Fruit fly (Drosophila melanogaster) whole organism, pupa: ENCODE results near the gene E2f1.

Experiments used
- CG10348 ChIP-seq: fragments of 200-800 bp; sonication (Bioruptor generic); IDR thresholded peaks from 2 replicates; pipeline ENCODE4 v1.3.6; 2022; ENCODE audit warnings: missing biosample characterization, missing genetic modification characterization
- CG12605 ChIP-seq: fragments of 200-800 bp; sonication (Bioruptor generic); IDR thresholded peaks from 2 replicates; pipeline ENCODE4 v1.3.6; 2022; ENCODE audit warnings: missing biosample characterization, missing genetic modification characterization
- CG13204 ChIP-seq: fragments of 200-800 bp; sonication (Bioruptor generic); optimal IDR thresholded peaks from 2 replicates; lab custom pipeline; 2018; ENCODE audit warnings: missing biosample characterization, mild to moderate bottlenecking, missing genetic modification characterization, moderate library complexity
- CG14655 ChIP-seq: fragments of 200-800 bp; sonication (Bioruptor generic); optimal IDR thresholded peaks from 3 replicates; lab custom pipeline; 2017; ENCODE audit warnings: mild to moderate bottlenecking, missing biosample characterization, missing genetic modification reagents, missing genetic modification characterization
- CG15710 ChIP-seq: fragments of 200-800 bp; sonication (Bioruptor generic); optimal IDR thresholded peaks from 2 replicates; lab custom pipeline; 2018; ENCODE audit warnings: missing biosample characterization, mild to moderate bottlenecking, missing genetic modification characterization, moderate library complexity
- CG17806 ChIP-seq: fragments of 200-800 bp; sonication (Bioruptor generic); optimal IDR thresholded peaks from 2 replicates; lab custom pipeline; 2018; ENCODE audit warnings: missing biosample characterization, mild to moderate bottlenecking, missing genetic modification characterization, moderate library complexity
- CG32121 ChIP-seq: fragments of 200-800 bp; sonication (Bioruptor generic); IDR thresholded peaks from 2 replicates; pipeline ENCODE4 v1.3.6; 2022; ENCODE audit warnings: missing biosample characterization, missing genetic modification characterization
- CG34367 ChIP-seq: fragments of 200-800 bp; sonication (Bioruptor generic); optimal IDR thresholded peaks from 2 replicates; lab custom pipeline; 2018; ENCODE audit warnings: missing biosample characterization, mild to moderate bottlenecking, missing genetic modification characterization
- CG4496 ChIP-seq: fragments of 200-800 bp; sonication (Bioruptor generic); IDR thresholded peaks from 3 replicates; pipeline ENCODE4 v1.3.6; 2022; ENCODE audit warnings: missing biosample characterization, missing genetic modification characterization
- CG8159 ChIP-seq: fragments of 200-800 bp; sonication (Bioruptor generic); optimal IDR thresholded peaks from 3 replicates; lab custom pipeline; 2018; ENCODE audit warnings: missing biosample characterization, mild to moderate bottlenecking, missing genetic modification characterization, moderate library complexity
- CG8301 ChIP-seq: fragments of 200-800 bp; sonication (Bioruptor generic); optimal IDR thresholded peaks from 2 replicates; lab custom pipeline; 2018; ENCODE audit warnings: missing biosample characterization, mild to moderate bottlenecking, missing genetic modification characterization
- CG9948 ChIP-seq: fragments of 200-800 bp; sonication (Bioruptor generic); optimal IDR thresholded peaks from 2 replicates; lab custom pipeline; 2018; ENCODE audit warnings: missing biosample characterization, mild to moderate bottlenecking, missing genetic modification characterization, moderate library complexity
- D1 ChIP-seq: fragments of 200-800 bp; sonication (Bioruptor generic); optimal IDR thresholded peaks from 2 replicates; lab custom pipeline; 2018; ENCODE audit warnings: missing biosample characterization, mild to moderate bottlenecking, missing genetic modification characterization, moderate library complexity
- EcR ChIP-seq: fragments of 200-800 bp; sonication (Bioruptor generic); optimal IDR thresholded peaks from 3 replicates; lab custom pipeline; 2019; ENCODE audit warnings: missing biosample characterization, missing genetic modification characterization, mild to moderate bottlenecking, moderate library complexity, missing genetic modification reagents
- Ets98B ChIP-seq: fragments of 200-800 bp; sonication (Bioruptor generic); IDR thresholded peaks from 2 replicates; pipeline ENCODE4 v1.3.6; 2022; ENCODE audit warnings: missing biosample characterization, missing genetic modification characterization
- Pif1A ChIP-seq: fragments of 200-800 bp; sonication (Bioruptor generic); optimal IDR thresholded peaks from 3 replicates; lab custom pipeline; 2016; ENCODE audit warnings: missing biosample characterization, missing genetic modification characterization
- Pif1B ChIP-seq: fragments of 200-800 bp; sonication (Bioruptor generic); optimal IDR thresholded peaks from 3 replicates; lab custom pipeline; 2016; ENCODE audit warnings: missing biosample characterization, missing genetic modification characterization
- Snoo ChIP-seq: fragments of 200-800 bp; sonication (Bioruptor generic); optimal IDR thresholded peaks from 3 replicates; lab custom pipeline; 2017; ENCODE audit warnings: missing biosample characterization, mild to moderate bottlenecking, missing genetic modification characterization, inconsistent platforms
- fd96Ca ChIP-seq: fragments of 200-800 bp; sonication (Bioruptor generic); IDR thresholded peaks from 3 replicates; pipeline ENCODE4 v1.3.6; 2022; ENCODE audit warnings: missing biosample characterization, missing genetic modification characterization
- gl ChIP-seq: fragments of 200-800 bp; sonication (Bioruptor generic); optimal IDR thresholded peaks from 2 replicates; lab custom pipeline; 2018; ENCODE audit warnings: missing biosample characterization, mild to moderate bottlenecking, missing genetic modification characterization
- rn ChIP-seq: fragments of 200-800 bp; sonication (Bioruptor generic); IDR thresholded peaks from 2 replicates; pipeline ENCODE4 v1.3.6; 2022; ENCODE audit warnings: missing biosample characterization, missing genetic modification characterization

Gene E2f1

DNA sequence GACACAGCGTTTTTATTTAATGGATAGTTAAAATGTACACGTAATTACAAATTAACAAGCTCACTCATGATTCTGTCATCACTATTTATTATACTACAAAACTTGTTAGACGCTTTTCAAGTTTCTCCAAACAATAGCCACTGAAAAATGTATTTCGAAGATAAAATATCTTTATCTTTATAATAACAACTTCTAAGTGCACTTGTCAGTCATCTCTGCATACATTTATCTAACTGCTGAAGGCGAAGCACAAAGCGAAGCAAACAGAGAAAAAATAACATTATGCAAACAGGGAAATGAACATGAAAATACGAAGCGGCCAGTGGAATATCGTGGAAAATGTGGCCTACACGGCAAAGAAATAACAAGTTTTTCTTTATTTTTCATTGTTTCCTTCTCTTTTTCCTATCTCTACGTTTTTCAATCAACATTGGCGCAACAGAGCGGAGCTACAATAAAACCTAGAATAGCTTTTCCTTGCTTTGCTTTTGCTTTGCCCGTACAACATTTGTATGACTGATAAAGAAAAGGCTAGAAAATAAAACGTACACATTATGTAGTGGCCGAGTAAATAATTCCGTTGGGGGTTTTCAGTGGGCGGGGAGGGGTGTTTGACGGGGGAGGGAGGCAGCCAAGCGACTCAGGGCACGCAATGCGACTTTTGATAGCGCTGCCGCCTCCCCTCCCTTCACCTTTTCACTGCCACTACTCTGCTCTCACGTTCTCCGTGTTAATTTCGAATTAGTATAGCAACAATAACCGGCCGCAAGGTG, 31.1 kb downstream of the E2f1 start:
- TF ChIP-seq CG9948 (tag; lab: Kevin White, UChicago) (no peak), CG15710 (tag; lab: Kevin White, UChicago) (no peak), Snoo (tag; lab: Kevin White, UChicago) (no peak), fd96Ca (GFP tag; lab: Robert Waterston, UW) (peak; percentile 63; the same call in 2 of the 3 replicates), CG14655 (peak; percentile 61), CG17806 (tag; lab: Kevin White, UChicago) (no peak), gl (tag; lab: Kevin White, UChicago) (no peak), CG34367 (tag; lab: Kevin White, UChicago) (no peak), CG12605 (peak; percentile 39; the same call in 1 of the 2 replicates), CG13204 (GFP tag; lab: Kevin White, UChicago) (no peak), CG8159 (tag; lab: Kevin White, UChicago) (no peak), CG4496 (GFP tag; lab: Robert Waterston, UW) (no peak), rn (GFP tag; lab: Robert Waterston, UW) (no peak), CG32121 (GFP tag; lab: Robert Waterston, UW) (peak; percentile 72), D1 (tag; lab: Kevin White, UChicago) (no peak), Pif1B (GFP tag; lab: Kevin White, UChicago) (no peak), CG8301 (tag; lab: Kevin White, UChicago) (peak; percentile 11), EcR (GFP tag; lab: Kevin White, UChicago) (no peak), CG10348 (GFP tag; lab: Robert Waterston, UW) (no peak), Ets98B (GFP tag; lab: Robert Waterston, UW) (peak; percentile 40; the same call in 1 of the 2 replicates), Pif1A (GFP tag; lab: Kevin White, UChicago) (no peak)

DNA sequence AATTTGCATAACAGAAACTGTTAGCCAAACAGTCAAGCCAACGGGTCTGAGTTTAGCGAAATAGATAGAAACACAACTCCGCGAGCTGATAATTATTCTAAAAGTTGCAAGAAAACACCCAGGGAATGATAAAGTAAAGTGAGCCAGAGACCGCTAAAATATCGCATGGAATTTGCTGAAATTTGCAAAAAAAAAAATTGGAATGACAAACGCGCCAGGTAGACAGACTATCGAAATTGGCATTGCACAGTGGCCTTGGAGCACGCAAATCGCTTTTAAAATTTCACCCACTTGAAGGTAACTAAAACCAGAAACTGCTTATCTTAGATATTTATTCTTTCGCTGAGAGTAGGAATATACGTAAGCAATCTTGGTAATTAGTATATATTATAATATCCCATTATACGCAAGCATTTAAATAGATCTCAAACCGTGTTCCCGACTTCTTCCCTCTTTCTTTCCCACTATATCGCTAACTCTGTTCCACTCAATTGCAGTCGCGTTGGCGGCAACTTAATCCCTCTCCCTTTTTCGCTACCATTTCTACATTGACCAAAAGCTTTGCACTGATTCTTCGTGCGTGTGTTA, 32.4 kb downstream of the E2f1 start:
- TF ChIP-seq Pif1A (GFP tag; lab: Kevin White, UChicago), result no peak
- no peak for TF ChIP-seq Ets98B (GFP tag; lab: Robert Waterston, UW)
- no peak for TF ChIP-seq CG8301 (tag; lab: Kevin White, UChicago)
- no peak for TF ChIP-seq gl (tag; lab: Kevin White, UChicago)
- TF ChIP-seq CG12605, result no peak
- no peak for TF ChIP-seq CG13204 (GFP tag; lab: Kevin White, UChicago)
- no peak for TF ChIP-seq CG34367 (tag; lab: Kevin White, UChicago)
- TF ChIP-seq Pif1B (GFP tag; lab: Kevin White, UChicago), result no peak

DNA sequence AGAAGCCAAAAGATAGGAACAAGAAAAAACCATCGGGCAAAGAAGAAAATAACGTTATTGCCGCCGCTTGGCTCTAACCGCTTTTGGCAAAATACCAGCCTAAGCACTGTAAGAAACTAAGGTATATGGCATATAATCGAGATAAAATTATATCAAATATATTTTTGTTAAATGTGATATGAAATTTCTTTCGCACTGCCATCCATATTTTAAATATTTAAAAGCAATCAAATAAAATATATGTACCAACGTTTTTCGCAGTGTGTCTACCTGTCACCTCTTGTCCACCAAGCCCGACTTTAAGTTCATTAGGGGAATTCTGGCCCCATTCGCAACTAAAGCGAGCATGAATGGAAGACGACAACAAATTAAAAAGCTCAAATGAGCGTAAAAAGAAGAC, 32.9 kb downstream of the E2f1 start:
- TF ChIP-seq CG12605 (peak; percentile 77), CG32121 (GFP tag; lab: Robert Waterston, UW) (peak; percentile 78), CG15710 (tag; lab: Kevin White, UChicago) (peak; percentile 42), Pif1A (GFP tag; lab: Kevin White, UChicago) (peak; percentile 73), CG9948 (tag; lab: Kevin White, UChicago) (peak; percentile 66), CG8301 (tag; lab: Kevin White, UChicago) (peak; percentile 82), Ets98B (GFP tag; lab: Robert Waterston, UW) (peak; percentile 75), CG14655 (peak; percentile 86), CG17806 (tag; lab: Kevin White, UChicago) (peak; percentile 70), CG8159 (tag; lab: Kevin White, UChicago) (peak; percentile 60), gl (tag; lab: Kevin White, UChicago) (no peak), fd96Ca (GFP tag; lab: Robert Waterston, UW) (peak; percentile 69; the same call in 2 of the 3 replicates), CG34367 (tag; lab: Kevin White, UChicago) (peak; percentile 51), EcR (GFP tag; lab: Kevin White, UChicago) (no peak), CG10348 (GFP tag; lab: Robert Waterston, UW) (0 out of 2 replicates have a peak, but pooled peaks have one; percentile 36), Snoo (tag; lab: Kevin White, UChicago) (peak; percentile 61), CG13204 (GFP tag; lab: Kevin White, UChicago) (no peak), D1 (tag; lab: Kevin White, UChicago) (peak; percentile 45), rn (GFP tag; lab: Robert Waterston, UW) (peak; percentile 53; the same call in 1 of the 2 replicates), CG4496 (GFP tag; lab: Robert Waterston, UW) (peak; percentile 79), Pif1B (GFP tag; lab: Kevin White, UChicago) (peak; percentile 46)

DNA sequence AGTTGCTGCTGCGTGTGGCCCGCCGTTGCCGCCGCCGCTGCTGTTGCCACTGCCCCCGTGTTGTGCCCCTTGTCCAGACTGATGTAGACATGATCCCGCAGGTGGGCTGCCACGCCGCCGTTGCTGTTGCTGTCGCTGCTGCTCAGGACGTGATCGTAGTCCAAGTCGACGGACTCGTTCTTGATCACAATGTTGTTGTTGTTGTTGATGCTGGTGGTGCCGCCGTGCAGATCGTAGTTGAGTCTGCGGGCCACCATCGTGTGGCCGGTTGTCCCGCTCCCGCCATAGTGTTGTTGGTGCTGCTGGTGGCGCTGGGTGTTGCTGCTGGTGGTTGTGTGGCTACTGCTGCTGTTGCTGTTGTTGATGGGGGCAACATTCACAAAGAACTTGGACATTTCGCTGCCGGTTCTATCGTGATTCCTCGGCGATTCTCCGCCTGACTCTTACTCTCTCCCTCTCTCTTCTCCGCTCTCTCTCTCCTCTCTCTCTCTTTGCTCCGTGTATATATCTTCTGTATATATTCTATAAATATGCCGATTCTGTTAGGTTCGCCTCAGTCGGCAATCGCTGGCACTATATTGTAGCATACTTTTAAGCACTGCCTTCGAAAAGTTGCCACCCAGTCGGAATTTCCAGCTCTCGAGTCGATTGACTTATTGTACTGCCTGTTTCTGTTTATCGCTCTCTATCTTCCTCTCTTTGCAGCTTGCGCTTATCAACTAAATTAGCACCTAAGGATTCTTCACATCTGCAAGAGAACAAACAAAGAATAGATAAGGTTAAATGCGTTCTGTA, 34.4 kb downstream of the E2f1 start:
- peak; percentile 69 for TF ChIP-seq EcR (GFP tag; lab: Kevin White, UChicago)
- no peak; the same call in 1 of the 2 replicates for TF ChIP-seq CG32121 (GFP tag; lab: Robert Waterston, UW)
- TF ChIP-seq CG8159 (tag; lab: Kevin White, UChicago), result no peak
- TF ChIP-seq rn (GFP tag; lab: Robert Waterston, UW), result no peak
- peak; percentile 67 for TF ChIP-seq CG12605
- no peak; the same call in 2 of the 3 replicates for TF ChIP-seq fd96Ca (GFP tag; lab: Robert Waterston, UW)
- no peak for TF ChIP-seq CG14655
- no peak for TF ChIP-seq CG9948 (tag; lab: Kevin White, UChicago)
- TF ChIP-seq CG10348 (GFP tag; lab: Robert Waterston, UW), result no peak
- peak; percentile 29 for TF ChIP-seq CG13204 (GFP tag; lab: Kevin White, UChicago)
- TF ChIP-seq gl (tag; lab: Kevin White, UChicago), result peak; percentile 3
- no peak for TF ChIP-seq CG8301 (tag; lab: Kevin White, UChicago)
- no peak for TF ChIP-seq CG17806 (tag; lab: Kevin White, UChicago)
- 0 out of 3 replicates have a peak, but pooled peaks have one; percentile 5 for TF ChIP-seq CG4496 (GFP tag; lab: Robert Waterston, UW)
- peak; percentile 3 for TF ChIP-seq Snoo (tag; lab: Kevin White, UChicago)
- no peak for TF ChIP-seq CG34367 (tag; lab: Kevin White, UChicago)
- peak; percentile 5 for TF ChIP-seq CG15710 (tag; lab: Kevin White, UChicago)
- TF ChIP-seq D1 (tag; lab: Kevin White, UChicago), result no peak
- TF ChIP-seq Pif1B (GFP tag; lab: Kevin White, UChicago), result no peak
- no peak for TF ChIP-seq Pif1A (GFP tag; lab: Kevin White, UChicago)
- TF ChIP-seq Ets98B (GFP tag; lab: Robert Waterston, UW), result peak; percentile 17; the same call in 1 of the 2 replicates
